Fruit fly (Drosophila melanogaster): ENCODE results near the gene Men.
A peak's percentile ranks its signal among the peaks of the same experiment; 100 is the strongest.

The Men gene

dm6 chr3R:12716251-12716650 lies 6.0 kb downstream of the Men start:
- no peak for TF ChIP-seq CG11902 (GFP tag; optimal IDR thresholded peaks at IDR 0.05)
- no peak for TF ChIP-seq dac (GFP tag; optimal IDR thresholded peaks at IDR 0.05)
- TF ChIP-seq Eip75B (GFP tag; optimal IDR thresholded peaks at IDR 0.05) = no peak
- TF ChIP-seq dsx (GFP tag; optimal IDR thresholded peaks at IDR 0.05; ENCODE audit: poor library complexity, severe bottlenecking) = no peak

dm6 chr3R:12715253-12715652 lies 7.0 kb downstream of the Men start:
- TF ChIP-seq CG7368 (GFP tag; optimal IDR thresholded peaks at IDR 0.05) = no peak

- TF ChIP-seq Gug (GFP tag; IDR thresholded peaks at IDR 0.05) = 0 out of 2 replicates have a peak, but pooled peaks have one; percentile 22
- 0 out of 3 replicates have a peak, but pooled peaks have one; percentile 25 for TF ChIP-seq CG6163 (GFP tag; IDR thresholded peaks at IDR 0.05)
Measured at dm6 chr3R:12712178-12713172, 9.8 kb downstream of the Men start, which contains the start of gene PolQ. Gene PolQ (minus strand): TSS chr3R:12712299.

dm6 chr3R:12704861-12705260 lies 17.4 kb downstream of the Men start, which contains the start of gene CG12279:
Gene CG12279 (plus strand): TSS chr3R:12705094.
- TF ChIP-seq CG32006 (GFP tag; optimal IDR thresholded peaks at IDR 0.05) (no peak), CG6854 (GFP tag; optimal IDR thresholded peaks at IDR 0.05) (no peak), Hr38 (GFP tag; optimal IDR thresholded peaks at IDR 0.05) (no peak), CG10669 (GFP tag; optimal IDR thresholded peaks at IDR 0.05) (no peak), fd85E (GFP tag; optimal IDR thresholded peaks at IDR 0.05) (no peak), CG11902 (GFP tag; optimal IDR thresholded peaks at IDR 0.05) (no peak), achi (GFP tag; optimal IDR thresholded peaks at IDR 0.05) (no peak), Eip78C (GFP tag) (no peak), lz (GFP tag; optimal IDR thresholded peaks at IDR 0.05) (no peak), ss (GFP tag; optimal IDR thresholded peaks at IDR 0.05) (no peak)

- TF ChIP-seq CG11294 (GFP tag; IDR thresholded peaks at IDR 0.05) = no peak
- TF ChIP-seq vri (GFP tag; optimal IDR thresholded peaks at IDR 0.05) = peak; percentile 63
Measured at dm6 chr3R:12701994-12702494, 20.2 kb downstream of the Men start.

dm6 chr3R:12701257-12701656 lies 21.0 kb downstream of the Men start:
- no peak for TF ChIP-seq CG6276 (GFP tag; optimal IDR thresholded peaks at IDR 0.05)
- peak; percentile 58 for TF ChIP-seq fkh (GFP tag; optimal IDR thresholded peaks at IDR 0.05)

dm6 chr3R:12700454-12700853 lies 21.8 kb downstream of the Men start:
- no peak for TF ChIP-seq achi (GFP tag; optimal IDR thresholded peaks at IDR 0.05)
- TF ChIP-seq svp (GFP tag) = peak; percentile 15

dm6 chr3R:12699620-12700378 lies 22.4 kb downstream of the Men start:
- no peak for TF ChIP-seq Smox (GFP tag; optimal IDR thresholded peaks at IDR 0.05)
- peak; percentile 88 for TF ChIP-seq vri (GFP tag; optimal IDR thresholded peaks at IDR 0.05)
- TF ChIP-seq topi (GFP tag; optimal IDR thresholded peaks at IDR 0.05) = no peak
- peak; percentile 29 for TF ChIP-seq Eip93F (GFP tag; optimal IDR thresholded peaks at IDR 0.05)
- TF ChIP-seq svp (GFP tag) = peak; percentile 51
- no peak for TF ChIP-seq CG34406 (GFP tag; optimal IDR thresholded peaks at IDR 0.05)
- no peak for TF ChIP-seq CG9139 (GFP tag; optimal IDR thresholded peaks at IDR 0.05)
- TF ChIP-seq Eip78C (GFP tag) = peak; percentile 26
- no peak for TF ChIP-seq fd85E (GFP tag; optimal IDR thresholded peaks at IDR 0.05)
- no peak for TF ChIP-seq Sox14 (GFP tag; optimal IDR thresholded peaks at IDR 0.05)
- no peak for TF ChIP-seq OdsH (GFP tag; optimal IDR thresholded peaks at IDR 0.05)
- TF ChIP-seq Met (GFP tag; optimal IDR thresholded peaks at IDR 0.05) = no peak
- peak; percentile 75 for TF ChIP-seq fkh (GFP tag; optimal IDR thresholded peaks at IDR 0.05)
- TF ChIP-seq Hr39 (GFP tag; optimal IDR thresholded peaks at IDR 0.05) = no peak

Measured in whole organism, prepupa.